Worm (Caenorhabditis elegans) whole organism, late embryonic: ENCODE data around the gene tars-1.

Experiments
- Y22D7AL.16 ChIP-seq: sonication (generic microtip); optimal IDR thresholded peaks from 2 replicates; lab custom pipeline; 2016; ENCODE audit warnings: missing genetic modification characterization, missing compliant biosample characterization
- ceh-18 ChIP-seq: sonication (generic microtip); optimal IDR thresholded peaks from 2 replicates; lab custom pipeline; 2016; ENCODE audit warnings: missing genetic modification characterization, missing compliant biosample characterization
- ceh-45 ChIP-seq: fragments of 200-800 bp; sonication (Bioruptor generic); IDR thresholded peaks from 2 replicates; pipeline ENCODE4 v1.3.6; 2022; ENCODE audit warnings: missing genetic modification reagents, missing genetic modification characterization, missing compliant biosample characterization
- ceh-9 ChIP-seq: sonication (generic microtip); optimal IDR thresholded peaks from 2 replicates; lab custom pipeline; 2016; ENCODE audit warnings: mild to moderate bottlenecking, missing genetic modification characterization, inconsistent platforms, missing compliant biosample characterization
- dmd-4 ChIP-seq: sonication (generic microtip); optimal IDR thresholded peaks from 2 replicates; lab custom pipeline; 2016; ENCODE audit warnings: borderline replicate concordance, missing genetic modification characterization, missing compliant biosample characterization
- elt-2 ChIP-seq: sonication (generic microtip); optimal IDR thresholded peaks from 2 replicates; lab custom pipeline; 2016; ENCODE audit warnings: missing genetic modification reagents, missing genetic modification characterization, missing compliant biosample characterization
- hlh-6 ChIP-seq: sonication (generic microtip); optimal IDR thresholded peaks from 2 replicates; lab custom pipeline; 2016; ENCODE audit warnings: missing genotype, missing genetic modification characterization, missing compliant biosample characterization
- pag-3 ChIP-seq: sonication (generic microtip); optimal IDR thresholded peaks from 2 replicates; lab custom pipeline; 2016; ENCODE audit warnings: missing compliant biosample characterization, missing genetic modification characterization, borderline replicate concordance

DNA sequence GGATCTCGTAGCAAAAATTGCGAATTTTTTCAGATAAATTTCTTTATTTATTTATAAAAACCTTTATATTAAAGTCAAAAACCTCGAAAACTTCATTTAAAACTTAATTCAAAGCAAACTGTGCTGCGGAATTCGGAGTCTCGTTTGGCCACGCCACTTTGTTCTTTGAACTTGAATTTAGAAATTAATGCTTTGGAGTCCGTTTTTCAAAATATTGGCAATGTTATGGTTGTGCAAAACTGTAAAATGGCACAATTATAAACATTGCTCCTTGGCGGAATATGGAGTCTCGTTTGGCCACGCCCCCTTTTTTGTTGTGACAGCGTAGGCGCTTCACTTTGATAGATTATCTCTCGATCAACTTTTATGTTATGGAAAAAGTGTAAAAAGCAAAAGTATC, 24.1 kb upstream of the tars-1 start:
- TF ChIP-seq ceh-45 (GFP tag; lab: Robert Waterston, UW) = no peak
- TF ChIP-seq ceh-18 (tag; lab: Kevin White, UChicago) = no peak
- TF ChIP-seq pag-3 = no peak
- no peak for TF ChIP-seq Y22D7AL.16
- TF ChIP-seq dmd-4 (tag; lab: Kevin White, UChicago) = no peak
- TF ChIP-seq elt-2 = no peak
- TF ChIP-seq ceh-9 = no peak
- TF ChIP-seq hlh-6 (tag; lab: Kevin White, UChicago) = no peak
